Fruit fly (Drosophila melanogaster): ENCODE data around the gene CG33912.
A peak's percentile ranks its signal among the peaks of the same experiment; 100 is the strongest.

CG33912 gene

DNA sequence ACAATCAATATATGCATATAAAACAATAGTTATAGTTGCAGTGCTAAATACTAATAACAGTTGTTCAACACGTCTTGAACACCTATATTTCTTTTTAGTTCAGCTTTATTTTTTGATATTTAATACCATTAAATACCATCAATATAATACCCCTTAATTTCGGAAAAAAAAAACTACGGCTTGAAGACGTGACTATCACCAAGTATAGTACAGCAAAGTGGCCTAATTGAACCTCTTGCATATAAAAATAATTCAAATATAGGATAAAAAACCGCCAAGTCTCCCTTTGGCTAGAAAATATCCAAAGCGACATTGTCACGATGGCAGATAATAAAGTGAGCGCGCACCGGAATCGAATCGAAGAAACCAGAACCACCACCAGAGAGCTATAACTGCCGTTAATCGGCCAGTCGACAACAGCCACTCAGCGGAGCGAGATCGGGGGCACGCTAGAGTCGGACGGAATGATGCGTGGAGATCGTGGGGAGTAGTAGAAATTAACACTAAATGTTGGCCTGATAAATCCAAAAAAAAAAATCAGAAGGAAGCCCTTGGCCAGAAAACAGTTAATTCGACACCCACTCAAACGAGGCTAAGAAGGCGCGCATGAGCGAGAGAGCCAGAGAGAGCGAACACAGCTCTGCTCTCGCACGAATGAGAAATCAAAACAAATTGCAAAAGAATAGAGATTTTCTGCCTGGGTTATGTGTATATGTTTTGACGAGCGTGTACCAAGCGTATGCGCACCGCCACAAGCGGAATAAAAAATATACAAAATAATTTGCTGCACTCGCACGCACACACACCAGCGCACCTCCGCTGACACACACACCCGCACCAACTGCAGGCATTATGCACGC lies 29.6 kb upstream of the CG33912 start (continued):
- TF ChIP-seq CG6854 (GFP tag; optimal IDR thresholded peaks at IDR 0.05) (no peak), CG2202 (tag; optimal IDR thresholded peaks at IDR 0.05) (no peak), h (optimal IDR thresholded peaks at IDR 0.05) (no peak), CTCF (GFP tag; optimal IDR thresholded peaks at IDR 0.05) (peak; percentile 15), tna (GFP tag; IDR thresholded peaks at IDR 0.05; ENCODE audit: partially characterized antibody) (no peak), Asciz (GFP tag; optimal IDR thresholded peaks at IDR 0.05) (no peak), Lhr (GFP tag; optimal IDR thresholded peaks at IDR 0.05) (no peak), Deaf1 (tag; optimal IDR thresholded peaks at IDR 0.05) (peak; percentile 35), hbn (GFP tag; IDR thresholded peaks at IDR 0.05; ENCODE audit: partially characterized antibody) (no peak; the same call in 1 of the 2 replicates), CG2129 (GFP tag; IDR thresholded peaks at IDR 0.05; ENCODE audit: partially characterized antibody) (no peak), bab2 (GFP tag; optimal IDR thresholded peaks at IDR 0.05) (no peak), nom (GFP tag; optimal IDR thresholded peaks at IDR 0.05) (peak; percentile 40), Mes4 (GFP tag; optimal IDR thresholded peaks at IDR 0.05) (no peak), MTF-1 (GFP tag; optimal IDR thresholded peaks at IDR 0.05; ENCODE audit: borderline replicate concordance) (peak; percentile 56), tup (GFP tag; optimal IDR thresholded peaks at IDR 0.05) (no peak), da (GFP tag; optimal IDR thresholded peaks at IDR 0.05) (no peak), bowl (GFP tag; IDR thresholded peaks at IDR 0.05) (no peak), Nf-YC (tag; optimal IDR thresholded peaks at IDR 0.05) (peak; percentile 55), CG10267 (tag; optimal IDR thresholded peaks at IDR 0.05) (peak; percentile 49), Pdp1 (GFP tag; optimal IDR thresholded peaks at IDR 0.05) (peak; percentile 4 to 65), CG13775 (GFP tag; optimal IDR thresholded peaks at IDR 0.05) (peak; percentile 37), HmgZ (tag; optimal IDR thresholded peaks at IDR 0.05) (peak; percentile 48), odd (GFP tag; optimal IDR thresholded peaks at IDR 0.05) (peak; percentile 40), ttk (GFP tag; IDR thresholded peaks at IDR 0.05) (no peak), CG15514 (GFP tag; optimal IDR thresholded peaks at IDR 0.05) (peak; percentile 75), CG3838 (GFP tag; optimal IDR thresholded peaks at IDR 0.05) (no peak), CG4854 (GFP tag; optimal IDR thresholded peaks at IDR 0.05) (peak; percentile 2), Trl (optimal IDR thresholded peaks at IDR 0.05) (peak; percentile 91 to 98), Trl (GFP tag; optimal IDR thresholded peaks at IDR 0.05) (peak; percentile 77), exex (tag; optimal IDR thresholded peaks at IDR 0.05) (peak; percentile 5), Opbp (GFP tag; IDR thresholded peaks at IDR 0.05; ENCODE audit: partially characterized antibody) (peak; percentile 68; the same call in 2 of the 3 replicates), CG42726 (GFP tag; IDR thresholded peaks at IDR 0.05; ENCODE audit: partially characterized antibody) (peak; percentile 53; the same call in 1 of the 2 replicates), Dll (GFP tag; IDR thresholded peaks at IDR 0.05; ENCODE audit: partially characterized antibody) (no peak; the same call in 3 of the 4 replicates), CG8765 (GFP tag; IDR thresholded peaks at IDR 0.05) (no peak), CG34376 (GFP tag; optimal IDR thresholded peaks at IDR 0.05) (peak; percentile 39), Hand (GFP tag; optimal IDR thresholded peaks at IDR 0.05) (peak; percentile 8), insv (GFP tag; optimal IDR thresholded peaks at IDR 0.05) (no peak), CG14965 (GFP tag; optimal IDR thresholded peaks at IDR 0.05; ENCODE audit: borderline replicate concordance) (no peak), CG11085 (GFP tag; IDR thresholded peaks at IDR 0.05) (no peak), Doc3 (GFP tag; IDR thresholded peaks at IDR 0.05; ENCODE audit: partially characterized antibody) (no peak), Neu2 (GFP tag; optimal IDR thresholded peaks at IDR 0.05; ENCODE audit: borderline replicate concordance) (peak; percentile 17), CG7745 (tag; optimal IDR thresholded peaks at IDR 0.05) (no peak), Dp (GFP tag; optimal IDR thresholded peaks at IDR 0.05) (no peak), CG14710 (tag; optimal IDR thresholded peaks at IDR 0.05) (peak; percentile 56), CG7372 (GFP tag; IDR thresholded peaks at IDR 0.05) (no peak), Fer3 (tag; optimal IDR thresholded peaks at IDR 0.05) (no peak), Stat92E (GFP tag; optimal IDR thresholded peaks at IDR 0.05) (peak in 1 of 3 experiments; percentile 61), Aef1 (GFP tag; IDR thresholded peaks at IDR 0.05) (no peak)

Data from whole organism, embryonic.